Fruit fly (Drosophila melanogaster) whole organism, embryonic: ENCODE results near the gene SecCl.
A peak's percentile ranks its signal among the peaks of the same experiment; 100 is the strongest.

Experiments
- Adf1 ChIP-seq: fragments of 200-800 bp; sonication (Bioruptor generic); IDR thresholded peaks from 2 replicates; pipeline ENCODE4 v1.3.6; 2022; ENCODE audit warnings: missing biosample characterization, missing genetic modification characterization
- B-H2 ChIP-seq: fragments of 200-800 bp; sonication (Bioruptor generic); optimal IDR thresholded peaks from 2 replicates; lab custom pipeline; 2018; ENCODE audit warnings: missing biosample characterization, mild to moderate bottlenecking, missing genetic modification characterization
- BEAF-32 ChIP-seq: fragments of 200-800 bp; sonication (Bioruptor generic); optimal IDR thresholded peaks from 3 replicates; lab custom pipeline; 2017; ENCODE audit warnings: missing biosample characterization, missing genetic modification characterization, mild to moderate bottlenecking, moderate library complexity, missing genetic modification reagents
- CG10147 ChIP-seq: fragments of 200-800 bp; sonication (Bioruptor generic); optimal IDR thresholded peaks from 2 replicates; lab custom pipeline; 2019; ENCODE audit warnings: missing biosample characterization, mild to moderate bottlenecking, missing genetic modification characterization, moderate library complexity
- CG13624 ChIP-seq: fragments of 200-800 bp; sonication (Bioruptor generic); optimal IDR thresholded peaks from 2 replicates; lab custom pipeline; 2016; ENCODE audit warnings: missing biosample characterization, missing genetic modification characterization
- CG15073 ChIP-seq: fragments of 200-800 bp; sonication (Bioruptor generic); optimal IDR thresholded peaks from 2 replicates; lab custom pipeline; 2016; ENCODE audit warnings: missing biosample characterization, missing genetic modification characterization
- CG15514 ChIP-seq: fragments of 200-800 bp; sonication (Bioruptor generic); optimal IDR thresholded peaks from 3 replicates; lab custom pipeline; 2017; ENCODE audit warnings: missing biosample characterization, missing genetic modification characterization, mild to moderate bottlenecking, moderate library complexity, missing genetic modification reagents
- CG15696 ChIP-seq: fragments of 200-800 bp; sonication (Bioruptor generic); optimal IDR thresholded peaks from 2 replicates; lab custom pipeline; 2019; ENCODE audit warnings: missing biosample characterization, mild to moderate bottlenecking, missing genetic modification characterization, moderate library complexity
- CG16863 ChIP-seq: fragments of 200-800 bp; sonication (Bioruptor generic); optimal IDR thresholded peaks from 3 replicates; lab custom pipeline; 2016; ENCODE audit warnings: missing biosample characterization, missing genetic modification characterization
- CG17361 ChIP-seq: fragments of 200-800 bp; sonication (Bioruptor generic); IDR thresholded peaks from 3 replicates; pipeline ENCODE4 v1.3.6; 2022; ENCODE audit warnings: missing biosample characterization, missing genetic modification characterization
- CG17612 ChIP-seq: fragments of 200-800 bp; sonication (Bioruptor generic); IDR thresholded peaks from 2 replicates; pipeline ENCODE4 v1.3.6; 2022; ENCODE audit warnings: missing biosample characterization, missing genetic modification characterization
- CG2199 ChIP-seq: fragments of 200-800 bp; sonication (Bioruptor generic); IDR thresholded peaks from 3 replicates; pipeline ENCODE4 v1.3.6; 2022; ENCODE audit warnings: missing biosample characterization, missing genetic modification characterization
- CG30403 ChIP-seq: fragments of 200-800 bp; sonication (Bioruptor generic); optimal IDR thresholded peaks from 3 replicates; lab custom pipeline; 2016; ENCODE audit warnings: missing biosample characterization, missing genetic modification characterization
- CG32767 ChIP-seq: fragments of 200-800 bp; sonication (Bioruptor generic); IDR thresholded peaks from 2 replicates; pipeline ENCODE4 v1.3.6; 2022; ENCODE audit warnings: missing biosample characterization, missing genetic modification characterization
- CG34376 ChIP-seq: fragments of 200-800 bp; sonication (Bioruptor generic); optimal IDR thresholded peaks from 2 replicates; lab custom pipeline; 2018; ENCODE audit warnings: missing biosample characterization, mild to moderate bottlenecking, missing genetic modification characterization
- CG42726 ChIP-seq: fragments of 200-800 bp; sonication (Bioruptor generic); IDR thresholded peaks from 2 replicates; pipeline ENCODE4 v1.3.6; 2022; ENCODE audit warnings: missing biosample characterization, missing genetic modification characterization; ENCODE audit not compliant: partially characterized antibody
- CG6654 ChIP-seq: fragments of 200-800 bp; sonication (Bioruptor generic); optimal IDR thresholded peaks from 2 replicates; lab custom pipeline; 2017; ENCODE audit warnings: missing biosample characterization, mild to moderate bottlenecking, missing genetic modification characterization
- CG7987 ChIP-seq: fragments of 200-800 bp; sonication (Bioruptor generic); optimal IDR thresholded peaks from 2 replicates; lab custom pipeline; 2018; ENCODE audit warnings: missing biosample characterization, mild to moderate bottlenecking, missing genetic modification characterization, moderate library complexity
- CG9932 ChIP-seq: fragments of 200-800 bp; sonication (Bioruptor generic); IDR thresholded peaks from 2 replicates; pipeline ENCODE4 v1.3.6; 2022; ENCODE audit warnings: missing biosample characterization, missing genetic modification characterization
- CTCF ChIP-seq: fragments of 200-800 bp; sonication (Bioruptor generic); optimal IDR thresholded peaks from 2 replicates; lab custom pipeline; 2017; ENCODE audit warnings: missing biosample characterization, mild to moderate bottlenecking, missing genetic modification characterization, moderate library complexity
- Chrac-16 ChIP-seq: fragments of 200-800 bp; sonication (Bioruptor generic); optimal IDR thresholded peaks from 3 replicates; lab custom pipeline; 2016; ENCODE audit warnings: missing biosample characterization, missing genetic modification characterization
- D19A ChIP-seq: fragments of 200-800 bp; optimal IDR thresholded peaks from 3 replicates; lab custom pipeline; 2019; ENCODE audit warnings: missing biosample characterization, mild to moderate bottlenecking, missing genetic modification characterization, moderate library complexity
- Dp ChIP-seq: fragments of 200-800 bp; sonication (Bioruptor generic); optimal IDR thresholded peaks from 2 replicates; lab custom pipeline; 2018; ENCODE audit warnings: missing biosample characterization, mild to moderate bottlenecking, missing genetic modification characterization, moderate library complexity
- Hmx ChIP-seq: fragments of 200-800 bp; sonication (Bioruptor generic); optimal IDR thresholded peaks from 2 replicates; lab custom pipeline; 2016; ENCODE audit warnings: missing biosample characterization, missing genetic modification characterization
- Hr3 ChIP-seq: fragments of 200-800 bp; sonication (Bioruptor generic); optimal IDR thresholded peaks from 3 replicates; lab custom pipeline; 2016; ENCODE audit warnings: missing biosample characterization, missing genetic modification characterization
- Hr51 ChIP-seq, 2 experiments: fragments of 200-800 bp; sonication (Bioruptor generic); optimal IDR thresholded peaks; 2 replicates in 1 of 2; 3 replicates in 1 of 2; lab custom pipeline; 2016 to 2018; ENCODE audit warnings: missing biosample characterization in 2 of 2, missing genetic modification characterization in 2 of 2, mild to moderate bottlenecking in 1 of 2, moderate library complexity in 1 of 2
- Hsf ChIP-seq: fragments of 200-800 bp; sonication (Bioruptor generic); optimal IDR thresholded peaks from 3 replicates; lab custom pipeline; 2016; ENCODE audit warnings: missing biosample characterization, missing genetic modification characterization
- Lpt ChIP-seq: fragments of >200 bp; optimal IDR thresholded peaks from 2 replicates; lab custom pipeline; 2018; ENCODE audit warnings: missing biosample characterization, missing genetic modification characterization
- MBD-R2 ChIP-seq: fragments of 200-800 bp; sonication (Bioruptor generic); IDR thresholded peaks from 2 replicates; pipeline ENCODE4 v1.3.6; 2022; ENCODE audit warnings: missing biosample characterization, missing genetic modification characterization
- MTF-1 ChIP-seq: fragments of 200-800 bp; sonication (Bioruptor generic); optimal IDR thresholded peaks from 2 replicates; lab custom pipeline; 2018; ENCODE audit warnings: missing biosample characterization, mild to moderate bottlenecking, missing genetic modification characterization, borderline replicate concordance
- Med ChIP-seq: fragments of 200-800 bp; sonication (Bioruptor generic); peaks from one replicate; lab custom pipeline; 2016; ENCODE audit warnings: missing biosample characterization, missing genetic modification characterization, mild to moderate bottlenecking, inconsistent platforms, moderate library complexity
- NC2α ChIP-seq: fragments of 200-800 bp; sonication (Bioruptor generic); optimal IDR thresholded peaks from 2 replicates; lab custom pipeline; 2016; ENCODE audit warnings: missing biosample characterization, missing genetic modification characterization
- Optix ChIP-seq: fragments of 200-800 bp; sonication (Bioruptor generic); IDR thresholded peaks from 3 replicates; pipeline ENCODE4 v1.3.6; 2022; ENCODE audit warnings: missing biosample characterization, missing genetic modification characterization
- Pdp1 ChIP-seq, 2 experiments: fragments of 200-800 bp; sonication (Bioruptor generic); optimal IDR thresholded peaks; 3 replicates each; lab custom pipeline; 2016; ENCODE audit warnings: missing biosample characterization in 2 of 2, missing genetic modification characterization in 2 of 2, mild to moderate bottlenecking in 1 of 2, moderate library complexity in 1 of 2
- Sry-δ ChIP-seq: fragments of 200-800 bp; sonication (Bioruptor generic); optimal IDR thresholded peaks from 2 replicates; lab custom pipeline; 2016; ENCODE audit warnings: missing biosample characterization, missing genetic modification characterization
- chif ChIP-seq, 2 experiments: fragments of 200-800 bp; sonication (Bioruptor generic); optimal IDR thresholded peaks; 3 replicates each; lab custom pipeline; 2016; ENCODE audit warnings: missing biosample characterization in 2 of 2, missing genetic modification characterization in 2 of 2
- croc ChIP-seq: fragments of 200-800 bp; sonication (Bioruptor generic); conservative IDR thresholded peaks from 3 replicates; pipeline ENCODE4 v1.3.6; 2022; ENCODE audit warnings: missing biosample characterization, missing genetic modification characterization
- crol ChIP-seq: fragments of 200-800 bp; sonication (Bioruptor generic); IDR thresholded peaks from 2 replicates; pipeline ENCODE4 v1.3.6; 2022; ENCODE audit warnings: missing biosample characterization, missing genetic modification characterization
- crp ChIP-seq, 2 experiments: fragments of 200-800 bp; sonication (Bioruptor generic); optimal IDR thresholded peaks; 2 replicates in 1 of 2; 3 replicates in 1 of 2; lab custom pipeline; 2017; ENCODE audit warnings: missing biosample characterization in 2 of 2, missing genetic modification characterization in 2 of 2, mild to moderate bottlenecking in 1 of 2, moderate library complexity in 1 of 2
- cwo ChIP-seq: fragments of 200-800 bp; sonication (Bioruptor generic); optimal IDR thresholded peaks from 3 replicates; lab custom pipeline; 2017; ENCODE audit warnings: missing biosample characterization, missing genetic modification characterization, mild to moderate bottlenecking, moderate library complexity, missing genetic modification reagents
- eyg ChIP-seq: fragments of 200-800 bp; sonication (Bioruptor generic); optimal IDR thresholded peaks from 3 replicates; lab custom pipeline; 2016; ENCODE audit warnings: missing biosample characterization, missing genetic modification characterization
- gem ChIP-seq: fragments of 200-800 bp; sonication (Bioruptor generic); optimal IDR thresholded peaks from 2 replicates; lab custom pipeline; 2019; ENCODE audit warnings: missing biosample characterization, mild to moderate bottlenecking, missing genetic modification characterization, moderate library complexity
- hbn ChIP-seq: fragments of 200-800 bp; sonication (Bioruptor generic); IDR thresholded peaks from 2 replicates; pipeline ENCODE4 v1.3.6; 2022; ENCODE audit warnings: missing biosample characterization, missing genetic modification characterization; ENCODE audit not compliant: partially characterized antibody
- kay ChIP-seq: fragments of 200-800 bp; sonication (Bioruptor generic); optimal IDR thresholded peaks from 2 replicates; lab custom pipeline; 2016; ENCODE audit warnings: missing biosample characterization, missing genetic modification characterization
- lbe ChIP-seq: fragments of 200-800 bp; sonication (Bioruptor generic); optimal IDR thresholded peaks from 2 replicates; lab custom pipeline; 2016; ENCODE audit warnings: missing biosample characterization, mild to moderate bottlenecking, missing genetic modification characterization
- lov ChIP-seq, 2 experiments: fragments of 200-800 bp in 1 of 2; fragments of >200 bp in 1 of 2; sonication (Bioruptor generic) in 1 of 2; IDR thresholded peaks in 1 of 2; optimal IDR thresholded peaks in 1 of 2; 2 replicates in 1 of 2; 3 replicates in 1 of 2; pipeline versions ENCODE4 v1.3.6 to Lab custom; 2017 to 2022; ENCODE audit warnings: missing biosample characterization in 1 of 2, missing genetic modification characterization in 1 of 2
- row ChIP-seq: fragments of 200-800 bp; sonication (Bioruptor generic); IDR thresholded peaks from 3 replicates; pipeline ENCODE4 v1.3.6; 2022; ENCODE audit warnings: missing biosample characterization, missing genetic modification characterization
- sens ChIP-seq: fragments of 200-800 bp; sonication (Bioruptor generic); peaks from one replicate; lab custom pipeline; 2016; ENCODE audit warnings: missing biosample characterization, missing genetic modification characterization
- slbo ChIP-seq: fragments of 200-800 bp; sonication (Bioruptor generic); IDR thresholded peaks from 2 replicates; pipeline ENCODE4 v1.3.6; 2022; ENCODE audit warnings: missing biosample characterization, missing genetic modification characterization
- tin ChIP-seq: fragments of 200-800 bp; sonication (Bioruptor generic); optimal IDR thresholded peaks from 3 replicates; lab custom pipeline; 2016; ENCODE audit warnings: missing biosample characterization, missing genetic modification characterization
- vfl ChIP-seq: fragments of 200-800 bp; sonication (Bioruptor generic); optimal IDR thresholded peaks from 2 replicates; lab custom pipeline; 2016; ENCODE audit warnings: missing biosample characterization, missing genetic modification characterization

SecCl gene

DNA sequence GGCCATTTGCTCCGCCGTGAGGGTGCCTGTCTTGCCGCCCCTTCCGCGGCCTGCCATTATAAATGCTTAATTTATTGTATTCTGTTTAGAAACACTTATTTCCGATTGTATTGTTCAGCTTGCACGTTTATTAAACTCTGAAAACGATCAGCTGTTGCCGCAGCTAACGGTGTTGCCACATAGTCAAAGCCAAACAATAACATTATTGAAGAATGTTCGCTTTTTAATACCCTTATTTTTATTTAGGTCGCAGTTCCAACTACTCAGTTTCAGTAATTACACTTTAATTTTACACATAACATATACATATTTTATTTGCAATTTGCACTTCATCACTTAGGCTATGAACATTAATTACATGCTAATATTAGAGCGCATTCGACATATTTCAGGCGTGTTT, 42.9 kb upstream of the SecCl start, which contains the start of gene Polr3G (continued):
- TF ChIP-seq Hsf (GFP tag; lab: Kevin White, UChicago) (peak; percentile 40), CG17612 (GFP tag; lab: Robert Waterston, UW) (no peak), Hr3 (peak; percentile 50), Med (GFP tag; lab: Kevin White, UChicago) (peak; percentile 80), BEAF-32 (peak; percentile 11), cwo (GFP tag; lab: Kevin White, UChicago) (no peak), sens (peak; percentile 86), crol (no peak), gem (tag; lab: Kevin White, UChicago) (peak; percentile 26), CG16863 (GFP tag; lab: Kevin White, UChicago) (no peak), CG10147 (peak; percentile 7), croc (GFP tag; lab: Robert Waterston, UW) (no peak), CTCF (no peak), CG15514 (GFP tag; lab: Kevin White, UChicago) (peak; percentile 39), Adf1 (GFP tag; lab: Robert Waterston, UW) (no peak; the same call in 1 of the 2 replicates), CG17361 (GFP tag; lab: Robert Waterston, UW) (0 out of 3 replicates have a peak, but pooled peaks have one; percentile 18), lbe (GFP tag; lab: Kevin White, UChicago) (peak; percentile 22), kay (GFP tag; lab: Kevin White, UChicago) (no peak), CG7987 (GFP tag; lab: Kevin White, UChicago) (no peak), B-H2 (GFP tag; lab: Kevin White, UChicago) (peak; percentile 22), CG42726 (no peak), Sry-δ (peak; percentile 11), CG6654 (GFP tag; lab: Kevin White, UChicago) (no peak), hbn (GFP tag; lab: Robert Waterston, UW) (no peak), Hr51 (GFP tag; optimal IDR thresholded peaks at IDR 0.05; lab: Kevin White, UChicago) (peak in 1 of 2 experiments; percentile 19), CG15696 (tag; lab: Kevin White, UChicago) (no peak), CG34376 (peak; percentile 23), CG15073 (GFP tag; lab: Kevin White, UChicago) (no peak), MTF-1 (GFP tag; lab: Kevin White, UChicago) (no peak), CG9932 (GFP tag; lab: Robert Waterston, UW) (peak; percentile 16; the same call in 1 of the 2 replicates), eyg (GFP tag; lab: Kevin White, UChicago) (peak; percentile 7), Pdp1 (GFP tag; optimal IDR thresholded peaks at IDR 0.05; lab: Kevin White, UChicago) (peak in 1 of 2 experiments; percentile 23), crp (GFP tag; optimal IDR thresholded peaks at IDR 0.05; lab: Kevin White, UChicago) (peak; percentile 59 to 93), Lpt (GFP tag; lab: Kevin White, UChicago) (no peak), NC2α (no peak), CG13624 (GFP tag; lab: Kevin White, UChicago) (peak; percentile 5), chif (GFP tag; optimal IDR thresholded peaks at IDR 0.05; lab: Kevin White, UChicago) (peak in 1 of 2 experiments; percentile 2), vfl (GFP tag; lab: Kevin White, UChicago) (no peak), CG32767 (GFP tag; lab: Robert Waterston, UW) (no peak), tin (peak; percentile 16), CG2199 (GFP tag; lab: Robert Waterston, UW) (no peak), D19A (peak; percentile 99), Chrac-16 (no peak), slbo (peak; percentile 51), CG30403 (GFP tag; lab: Kevin White, UChicago) (peak; percentile 20), MBD-R2 (GFP tag; lab: Robert Waterston, UW) (peak; percentile 92), lov (optimal IDR thresholded peaks at IDR 0.05; lab: Kevin White, UChicago) (no peak), lov (GFP tag; IDR thresholded peaks at IDR 0.05; lab: Robert Waterston, UW) (no peak), Hmx (GFP tag; lab: Kevin White, UChicago) (no peak), Optix (no peak), row (GFP tag; lab: Robert Waterston, UW) (peak; percentile 83), Dp (GFP tag; lab: Kevin White, UChicago) (peak; percentile 1)
